Worm (Caenorhabditis elegans) whole organism, midembryonic: ENCODE data around the gene Y39G8B.7.

Experiments
- T22C8.4 ChIP-seq: fragments of 200-800 bp; sonication (Bioruptor generic); IDR thresholded peaks from 2 replicates; pipeline ENCODE4 v1.3.6; 2022; ENCODE audit warnings: missing genetic modification characterization, missing compliant biosample characterization
- cog-1 ChIP-seq: sonication (generic microtip); optimal IDR thresholded peaks from 2 replicates; lab custom pipeline; 2016; ENCODE audit warnings: missing genetic modification characterization, missing compliant biosample characterization
- flt-1 ChIP-seq: fragments of 200-800 bp; sonication (Bioruptor generic); IDR thresholded peaks from 2 replicates; pipeline ENCODE4 v1.3.6; 2022; ENCODE audit warnings: missing genetic modification characterization, missing compliant biosample characterization
- klf-2 ChIP-seq: fragments of 200-800 bp; sonication (Bioruptor generic); conservative IDR thresholded peaks from 2 replicates; pipeline ENCODE4 v1.3.6; 2022; ENCODE audit warnings: missing genetic modification reagents, missing genetic modification characterization, missing compliant biosample characterization
- med-1 ChIP-seq: sonication (generic microtip); optimal IDR thresholded peaks from 2 replicates; lab custom pipeline; 2017; ENCODE audit warnings: missing genetic modification characterization, mild to moderate bottlenecking, missing compliant biosample characterization, antibody characterized with exemption, missing genetic modification reagents; ENCODE audit not compliant: insufficient read depth
- ref-1 ChIP-seq: fragments of 200-800 bp; sonication (Bioruptor generic); conservative IDR thresholded peaks from 2 replicates; pipeline ENCODE4 v1.3.6; 2022; ENCODE audit warnings: missing genetic modification reagents, missing genetic modification characterization, missing compliant biosample characterization
- tab-1 ChIP-seq: fragments of 200-800 bp; sonication (Bioruptor generic); IDR thresholded peaks from 2 replicates; pipeline ENCODE4 v1.3.6; 2022; ENCODE audit warnings: missing genetic modification characterization, missing compliant biosample characterization
- ztf-23 ChIP-seq: fragments of 200-800 bp; sonication (Bioruptor generic); IDR thresholded peaks from 2 replicates; pipeline ENCODE4 v1.3.6; 2022; ENCODE audit warnings: missing genetic modification reagents, missing genetic modification characterization, missing compliant biosample characterization
- ztf-29 ChIP-seq: fragments of 200-800 bp; sonication (Bioruptor generic); IDR thresholded peaks from 2 replicates; pipeline ENCODE4 v1.3.6; 2022; ENCODE audit warnings: missing genetic modification reagents, missing genetic modification characterization, missing compliant biosample characterization

Y39G8B.7 gene

ce11 chrII:13984551-13984950 lies 10.3 kb downstream of the Y39G8B.7 start, which contains the start of gene sre-47:
TSS of gene sre-47 (minus strand) at chrII:13984651.
- TF ChIP-seq ztf-29 (no peak), flt-1 (GFP tag; lab: Robert Waterston, UW) (no peak), ref-1 (GFP tag; lab: Robert Waterston, UW) (no peak), klf-2 (GFP tag; lab: Robert Waterston, UW) (no peak), med-1 (GFP tag; lab: Kevin White, UChicago) (no peak), cog-1 (tag; lab: Kevin White, UChicago) (no peak), ztf-23 (GFP tag; lab: Robert Waterston, UW) (no peak), T22C8.4 (no peak), tab-1 (GFP tag; lab: Robert Waterston, UW) (no peak)

- TF ChIP-seq ref-1 (GFP tag; lab: Robert Waterston, UW) (no peak), tab-1 (GFP tag; lab: Robert Waterston, UW) (no peak), med-1 (GFP tag; lab: Kevin White, UChicago) (no peak), ztf-23 (GFP tag; lab: Robert Waterston, UW) (no peak), klf-2 (GFP tag; lab: Robert Waterston, UW) (no peak), cog-1 (tag; lab: Kevin White, UChicago) (no peak), flt-1 (GFP tag; lab: Robert Waterston, UW) (no peak), ztf-29 (no peak), T22C8.4 (no peak)
Measured at ce11 chrII:13982923-13983322, 11.9 kb downstream of the Y39G8B.7 start, which contains the start of the genes Y39G8B.13 and Y39G8B.10. TSS of gene Y39G8B.13 (minus strand) at chrII:13983047. TSS of gene Y39G8B.10 (minus strand) at chrII:13983115.

- TF ChIP-seq T22C8.4 = no peak
- TF ChIP-seq ref-1 (GFP tag; lab: Robert Waterston, UW) = no peak
- no peak for TF ChIP-seq cog-1 (tag; lab: Kevin White, UChicago)
Measured at ce11 chrII:13982247-13982646, 12.6 kb downstream of the Y39G8B.7 start.

- TF ChIP-seq flt-1 (GFP tag; lab: Robert Waterston, UW) (no peak), klf-2 (GFP tag; lab: Robert Waterston, UW) (no peak), ref-1 (GFP tag; lab: Robert Waterston, UW) (no peak), ztf-29 (no peak), med-1 (GFP tag; lab: Kevin White, UChicago) (no peak), tab-1 (GFP tag; lab: Robert Waterston, UW) (no peak), cog-1 (tag; lab: Kevin White, UChicago) (no peak), T22C8.4 (no peak), ztf-23 (GFP tag; lab: Robert Waterston, UW) (no peak)
Measured at ce11 chrII:13981819-13982218, 13.0 kb downstream of the Y39G8B.7 start.

ce11 chrII:13981097-13981496 lies 13.7 kb downstream of the Y39G8B.7 start, which contains the start of gene Y39G8B.9:
TSS of gene Y39G8B.9 (plus strand) at chrII:13981365.
- no peak for TF ChIP-seq tab-1 (GFP tag; lab: Robert Waterston, UW)
- no peak for TF ChIP-seq ref-1 (GFP tag; lab: Robert Waterston, UW)
- no peak for TF ChIP-seq med-1 (GFP tag; lab: Kevin White, UChicago)
- no peak for TF ChIP-seq ztf-23 (GFP tag; lab: Robert Waterston, UW)
- TF ChIP-seq flt-1 (GFP tag; lab: Robert Waterston, UW) = no peak
- TF ChIP-seq klf-2 (GFP tag; lab: Robert Waterston, UW) = no peak
- TF ChIP-seq ztf-29 = no peak
- TF ChIP-seq cog-1 (tag; lab: Kevin White, UChicago) = no peak
- TF ChIP-seq T22C8.4 = no peak

ce11 chrII:13979833-13980513 lies 14.9 kb downstream of the Y39G8B.7 start, which contains the start of gene sre-48:
TSS of gene sre-48 (minus strand) at chrII:13979883.
- no peak for TF ChIP-seq T22C8.4
- no peak for TF ChIP-seq klf-2 (GFP tag; lab: Robert Waterston, UW)
- no peak for TF ChIP-seq tab-1 (GFP tag; lab: Robert Waterston, UW)

ce11 chrII:13977701-13978100 lies 17.1 kb downstream of the Y39G8B.7 start:
- TF ChIP-seq ztf-23 (GFP tag; lab: Robert Waterston, UW) = no peak
- no peak for TF ChIP-seq med-1 (GFP tag; lab: Kevin White, UChicago)
- no peak for TF ChIP-seq cog-1 (tag; lab: Kevin White, UChicago)
- no peak for TF ChIP-seq T22C8.4
- TF ChIP-seq flt-1 (GFP tag; lab: Robert Waterston, UW) = no peak
- no peak for TF ChIP-seq ref-1 (GFP tag; lab: Robert Waterston, UW)

ce11 chrII:13976161-13976560 lies 18.7 kb downstream of the Y39G8B.7 start, which contains the start of gene Y39G8B.2:
TSS of gene Y39G8B.2 (minus strand) at chrII:13976221.
- TF ChIP-seq tab-1 (GFP tag; lab: Robert Waterston, UW) (peak; percentile 71; the same call in 1 of the 2 replicates), klf-2 (GFP tag; lab: Robert Waterston, UW) (0 out of 2 replicates have a peak, but pooled peaks have one; percentile 41), flt-1 (GFP tag; lab: Robert Waterston, UW) (peak; percentile 76), cog-1 (tag; lab: Kevin White, UChicago) (peak; percentile 74), ref-1 (GFP tag; lab: Robert Waterston, UW) (no peak), ztf-29 (peak; percentile 52; the same call in 1 of the 2 replicates), ztf-23 (GFP tag; lab: Robert Waterston, UW) (peak; percentile 83), T22C8.4 (no peak), med-1 (GFP tag; lab: Kevin White, UChicago) (no peak)

ce11 chrII:13974136-13974535 lies 20.7 kb downstream of the Y39G8B.7 start:
- TF ChIP-seq ztf-29 (peak; percentile 74; the same call in 1 of the 2 replicates), med-1 (GFP tag; lab: Kevin White, UChicago) (no peak), cog-1 (tag; lab: Kevin White, UChicago) (no peak)
